Fruit fly (Drosophila melanogaster) whole organism, wandering third instar larva: ENCODE results near the gene CG14341.

Experiments
- CrebA ChIP-seq: fragments of 200-800 bp; sonication (Bioruptor generic); optimal IDR thresholded peaks from 2 replicates; lab custom pipeline; 2016; ENCODE audit warnings: missing biosample characterization, mild to moderate bottlenecking, missing genetic modification characterization, borderline replicate concordance
- pan ChIP-seq: fragments of >200 bp; optimal IDR thresholded peaks from 2 replicates; lab custom pipeline; 2017

- TF ChIP-seq pan (lab: Kevin White, UChicago) (no peak), CrebA (GFP tag; lab: Kevin White, UChicago) (no peak)
Measured at dm6 chr2L:1169867-1170415, 3.6 kb downstream of the CG14341 start, which contains the start of the genes CG31922 and Plap.
